Worm (Caenorhabditis elegans): ENCODE data around the gene T24H7.2.
A peak's percentile ranks its signal among the peaks of the same experiment; 100 is the strongest.

Gene T24H7.2

ce11 chrII:6223755-6224154 is 23.4 kb upstream of the T24H7.2 start:
- TF ChIP-seq dmd-4 (tag; optimal IDR thresholded peaks at IDR 0.05), result no peak
- TF ChIP-seq nhr-25 (tag; optimal IDR thresholded peaks at IDR 0.05), result no peak
- TF ChIP-seq nhr-21 (tag; optimal IDR thresholded peaks at IDR 0.05), result no peak
- no peak for TF ChIP-seq R02D3.7 (tag; optimal IDR thresholded peaks at IDR 0.05)
- TF ChIP-seq mdl-1 (tag; optimal IDR thresholded peaks at IDR 0.05), result no peak

- no peak for TF ChIP-seq ztf-1 (GFP tag; conservative IDR thresholded peaks at IDR 0.05)
- no peak for TF ChIP-seq aly-2 (tag; optimal IDR thresholded peaks at IDR 0.05)
- TF ChIP-seq nhr-21 (tag; optimal IDR thresholded peaks at IDR 0.05), result no peak
- no peak for TF ChIP-seq blmp-1 (tag; optimal IDR thresholded peaks at IDR 0.05; ENCODE audit: insufficient read depth)
- no peak for TF ChIP-seq nhr-25 (tag; optimal IDR thresholded peaks at IDR 0.05)
- peak; percentile 67 for TF ChIP-seq unc-55 (GFP tag; optimal IDR thresholded peaks at IDR 0.05)
- TF ChIP-seq elt-3 (tag; optimal IDR thresholded peaks at IDR 0.05), result no peak
- no peak for TF ChIP-seq mdl-1 (tag; optimal IDR thresholded peaks at IDR 0.05)
- no peak for TF ChIP-seq Y55F3AM.14 (GFP tag; optimal IDR thresholded peaks at IDR 0.05)
- no peak for TF ChIP-seq C34F6.9 (tag; optimal IDR thresholded peaks at IDR 0.05)
- TF ChIP-seq sem-4 (tag; optimal IDR thresholded peaks at IDR 0.05), result no peak
- TF ChIP-seq ceh-16 (tag; optimal IDR thresholded peaks at IDR 0.05), result no peak
- no peak for TF ChIP-seq nhr-12 (tag; optimal IDR thresholded peaks at IDR 0.05)
- no peak for TF ChIP-seq R02D3.7 (tag; optimal IDR thresholded peaks at IDR 0.05)
- TF ChIP-seq ztf-11 (tag; optimal IDR thresholded peaks at IDR 0.05), result no peak
- no peak for TF ChIP-seq elt-1 (tag; optimal IDR thresholded peaks at IDR 0.05)
- no peak for TF ChIP-seq crh-2 (tag; optimal IDR thresholded peaks at IDR 0.05)
- no peak for TF ChIP-seq ztf-4 (tag; optimal IDR thresholded peaks at IDR 0.05)
- peak; percentile 1 for TF ChIP-seq mab-5 (tag; optimal IDR thresholded peaks at IDR 0.05)
- TF ChIP-seq ama-1 (optimal IDR thresholded peaks at IDR 0.05), result no peak
- TF ChIP-seq nhr-11 (tag; optimal IDR thresholded peaks at IDR 0.05), result no peak
- peak; percentile 8 for TF ChIP-seq sma-9 (GFP tag; optimal IDR thresholded peaks at IDR 0.05)
- no peak for TF ChIP-seq sma-9 (tag; optimal IDR thresholded peaks at IDR 0.05)
- TF ChIP-seq alr-1 (tag; optimal IDR thresholded peaks at IDR 0.05), result no peak
These were observed 20.1 kb upstream of the T24H7.2 start, which contains the start of gene srsy-2 for ce11 chrII:6226995-6227394. Gene srsy-2 (minus strand): TSS chrII:6227095.

- TF ChIP-seq alr-1 (tag; optimal IDR thresholded peaks at IDR 0.05) (no peak), zag-1 (tag; optimal IDR thresholded peaks at IDR 0.05) (no peak), fos-1 (tag; optimal IDR thresholded peaks at IDR 0.05) (no peak), mbf-1 (tag; optimal IDR thresholded peaks at IDR 0.05) (no peak), ceh-16 (tag; optimal IDR thresholded peaks at IDR 0.05) (no peak), nhr-25 (tag; optimal IDR thresholded peaks at IDR 0.05) (no peak), elt-1 (tag; optimal IDR thresholded peaks at IDR 0.05) (no peak), crh-2 (tag; optimal IDR thresholded peaks at IDR 0.05) (no peak), mdl-1 (tag; optimal IDR thresholded peaks at IDR 0.05) (no peak), nhr-11 (tag; optimal IDR thresholded peaks at IDR 0.05) (no peak), sma-9 (GFP tag; optimal IDR thresholded peaks at IDR 0.05) (no peak), sma-9 (tag; optimal IDR thresholded peaks at IDR 0.05) (no peak)
These were observed 17.0 kb upstream of the T24H7.2 start for ce11 chrII:6230116-6230515.

ce11 chrII:6235432-6236092 is 11.5 kb upstream of the T24H7.2 start, which contains the start of gene T24H7.9:
Gene T24H7.9 (minus strand): TSS chrII:6235505.
- TF ChIP-seq fos-1 (tag; optimal IDR thresholded peaks at IDR 0.05) (peak; percentile 27), ztf-4 (tag; optimal IDR thresholded peaks at IDR 0.05) (no peak)

ce11 chrII:6236093-6236945 is 10.8 kb upstream of the T24H7.2 start:
- TF ChIP-seq nhr-129 (tag; optimal IDR thresholded peaks at IDR 0.05), result peak; percentile 21
- TF ChIP-seq nhr-21 (tag; optimal IDR thresholded peaks at IDR 0.05), result no peak
- TF ChIP-seq mab-5 (tag; optimal IDR thresholded peaks at IDR 0.05), result no peak
- TF ChIP-seq F13H6.1 (tag; optimal IDR thresholded peaks at IDR 0.05), result peak; percentile 46
- TF ChIP-seq nhr-25 (tag; optimal IDR thresholded peaks at IDR 0.05), result peak; percentile 4

- TF ChIP-seq lsy-2 (tag; optimal IDR thresholded peaks at IDR 0.05) (no peak), egl-27 (tag; optimal IDR thresholded peaks at IDR 0.05) (no peak), nhr-237 (tag; optimal IDR thresholded peaks at IDR 0.05) (no peak), unc-39 (tag; optimal IDR thresholded peaks at IDR 0.05) (no peak)
These were observed 5.4 kb upstream of the T24H7.2 start, which contains the start of gene T24H7.8 for ce11 chrII:6241758-6242157. Gene T24H7.8 (plus strand): TSS chrII:6242058.
